Fruit fly (Drosophila melanogaster) Kc167 (cell line): ENCODE results near the gene CG7530.

ENCODE experiments used
- Myc ChIP-seq: fragments of >200 bp; optimal IDR thresholded peaks from 2 replicates; lab custom pipeline; 2017; ENCODE audit warnings: missing external identifiers
- Sin3A ChIP-seq: fragments of >200 bp; optimal IDR thresholded peaks from 2 replicates; lab custom pipeline; 2018; ENCODE audit warnings: missing external identifiers
- h ChIP-seq: fragments of >200 bp; optimal IDR thresholded peaks from 3 replicates; lab custom pipeline; 2018; ENCODE audit warnings: missing external identifiers
- insv ChIP-seq: fragments of >200 bp; optimal IDR thresholded peaks from 3 replicates; lab custom pipeline; 2018; ENCODE audit warnings: missing external identifiers
- psq ChIP-seq: fragments of >200 bp; optimal IDR thresholded peaks from 2 replicates; lab custom pipeline; 2017; ENCODE audit warnings: missing external identifiers
- ttk ChIP-seq: sonication (Bioruptor generic); optimal IDR thresholded peaks from 2 replicates; lab custom pipeline; 2017; ENCODE audit warnings: missing external identifiers

Gene CG7530

DNA sequence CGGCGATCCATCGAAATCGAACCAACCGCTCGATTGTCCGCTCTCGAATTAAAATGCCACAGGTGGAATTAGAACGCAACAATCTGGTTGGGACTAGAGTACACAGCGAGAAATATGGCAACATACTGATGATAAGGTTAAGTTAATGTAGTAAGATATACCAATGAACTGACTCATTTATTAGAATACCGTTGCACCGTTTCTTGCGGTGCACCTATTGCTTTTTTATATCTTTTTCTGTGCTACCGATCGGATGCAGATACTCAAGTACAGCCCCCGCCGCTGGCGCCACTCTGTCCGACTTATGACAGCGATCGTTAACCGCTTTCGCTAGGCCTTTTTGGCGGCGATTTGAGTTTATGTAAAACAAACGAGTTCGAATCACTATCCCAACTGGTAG is 11.2 kb downstream of the CG7530 start:
- TF ChIP-seq insv (lab: Kevin White, UChicago) (no peak), ttk (lab: Kevin White, UChicago) (no peak)

DNA sequence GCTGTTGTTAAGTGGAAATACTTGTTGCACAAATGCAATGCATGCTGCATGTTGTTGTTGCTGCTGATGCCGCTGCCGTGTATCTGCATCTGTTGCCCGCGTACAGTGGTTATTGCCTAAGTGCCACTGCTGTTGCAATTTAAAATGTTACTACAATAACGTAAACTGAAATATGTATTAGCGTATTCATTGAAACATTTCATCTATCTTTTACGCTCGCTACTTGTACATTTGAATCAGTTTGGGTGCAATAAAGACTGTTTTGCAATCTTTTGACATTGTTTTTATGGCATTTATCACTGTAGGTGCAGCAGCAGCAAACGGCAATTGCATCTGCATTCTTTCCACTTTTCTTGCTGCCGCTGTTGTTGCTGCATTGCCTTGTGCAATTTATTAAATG is 11.9 kb downstream of the CG7530 start:
- no peak for TF ChIP-seq insv (lab: Kevin White, UChicago)
- no peak for TF ChIP-seq psq (lab: Kevin White, UChicago)
- TF ChIP-seq Myc (lab: Kevin White, UChicago), result no peak
- TF ChIP-seq h (lab: Kevin White, UChicago), result no peak

DNA sequence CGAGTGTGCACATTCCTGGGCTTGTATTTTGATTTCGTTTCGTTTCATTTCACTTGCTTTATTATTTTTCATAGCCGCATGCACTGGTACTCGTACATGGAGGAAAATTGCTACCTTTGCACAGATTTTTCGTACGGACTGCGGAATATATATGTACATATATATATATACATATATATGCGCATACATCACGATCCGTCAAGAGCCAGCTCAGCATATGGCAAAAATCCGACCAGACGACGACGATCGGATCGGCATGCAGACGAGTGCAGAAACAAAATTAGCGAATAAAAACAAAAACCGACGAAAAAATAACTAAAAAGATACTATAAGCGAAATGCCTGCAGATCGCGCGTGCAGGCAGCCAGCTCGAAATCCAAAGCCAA is 13.6 kb downstream of the CG7530 start:
- TF ChIP-seq ttk (lab: Kevin White, UChicago) (no peak), h (lab: Kevin White, UChicago) (no peak), Myc (lab: Kevin White, UChicago) (no peak), insv (lab: Kevin White, UChicago) (no peak)

DNA sequence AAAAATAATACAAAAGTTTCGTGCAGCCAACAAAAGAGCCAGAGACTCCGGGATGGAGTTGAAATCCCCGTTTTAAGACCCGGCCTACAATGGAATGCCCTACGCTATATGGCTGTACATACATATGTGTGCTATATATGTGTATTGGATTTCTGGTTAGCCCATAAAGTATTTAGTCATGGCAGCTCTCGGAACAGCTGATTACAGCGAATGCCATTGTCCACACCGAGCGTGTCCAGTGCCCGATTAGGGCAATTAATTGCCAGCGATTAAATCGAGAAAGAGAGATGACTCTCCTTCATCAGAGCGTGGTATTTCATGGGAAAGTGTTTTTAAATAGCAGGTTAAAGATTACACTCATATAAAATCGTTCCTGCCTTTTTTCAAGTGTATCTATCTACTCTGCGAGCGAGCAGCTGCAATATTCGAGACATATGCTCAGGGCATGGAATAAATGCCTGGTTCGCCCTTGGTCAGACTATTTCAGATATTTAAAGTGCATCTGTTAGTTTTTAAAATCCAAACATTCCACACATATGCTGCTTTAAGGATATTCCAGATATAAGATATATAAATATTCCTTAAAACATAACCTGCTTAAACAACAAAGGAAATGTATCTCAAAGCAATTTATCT is 14.1 kb downstream of the CG7530 start:
- TF ChIP-seq insv (lab: Kevin White, UChicago), result no peak
- no peak for TF ChIP-seq psq (lab: Kevin White, UChicago)
- TF ChIP-seq Myc (lab: Kevin White, UChicago), result no peak
- no peak for TF ChIP-seq Sin3A (lab: Kevin White, UChicago)
- TF ChIP-seq ttk (lab: Kevin White, UChicago), result no peak
- TF ChIP-seq h (lab: Kevin White, UChicago), result no peak

DNA sequence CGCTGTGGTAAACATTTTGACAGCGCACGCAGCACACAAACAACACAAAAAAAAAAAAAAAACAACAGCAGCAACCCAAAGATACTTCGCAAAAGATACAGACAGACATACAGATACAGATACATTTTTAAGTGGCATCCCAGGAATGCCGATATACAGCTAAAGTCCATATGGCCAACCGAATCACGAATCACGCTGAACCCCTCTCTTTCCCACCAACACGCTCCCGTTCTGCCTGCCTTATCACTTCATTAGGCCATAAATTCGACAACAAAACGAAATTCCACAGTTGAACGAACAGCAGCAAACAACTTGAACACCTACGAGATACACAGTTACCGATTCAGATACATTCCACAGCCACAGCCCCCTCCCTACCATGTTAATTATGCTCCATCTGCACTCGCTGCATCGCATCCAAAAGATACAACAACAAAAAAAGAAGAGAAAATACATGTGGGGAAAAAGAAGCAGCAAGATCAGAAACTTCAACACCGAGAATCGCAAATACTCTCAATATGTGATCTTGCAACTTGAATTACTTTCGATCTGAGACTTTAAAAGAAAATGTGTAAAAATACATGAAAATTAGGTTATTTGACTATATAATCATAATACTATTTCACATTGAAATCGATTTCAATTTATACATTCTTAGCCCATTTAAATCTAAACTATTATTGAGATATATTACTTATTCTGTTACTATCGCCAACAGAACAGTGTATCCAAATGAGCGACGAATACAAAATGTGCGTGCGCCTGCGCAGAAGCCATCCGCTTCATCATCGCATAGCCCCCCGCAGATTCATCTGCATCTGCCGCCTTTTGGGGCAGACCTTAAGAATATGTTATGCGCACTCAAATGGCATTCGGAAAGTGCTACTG is 14.9 kb downstream of the CG7530 start:
- TF ChIP-seq insv (lab: Kevin White, UChicago), result no peak
- TF ChIP-seq h (lab: Kevin White, UChicago), result no peak
- no peak for TF ChIP-seq psq (lab: Kevin White, UChicago)
- no peak for TF ChIP-seq Sin3A (lab: Kevin White, UChicago)
- TF ChIP-seq Myc (lab: Kevin White, UChicago), result no peak

DNA sequence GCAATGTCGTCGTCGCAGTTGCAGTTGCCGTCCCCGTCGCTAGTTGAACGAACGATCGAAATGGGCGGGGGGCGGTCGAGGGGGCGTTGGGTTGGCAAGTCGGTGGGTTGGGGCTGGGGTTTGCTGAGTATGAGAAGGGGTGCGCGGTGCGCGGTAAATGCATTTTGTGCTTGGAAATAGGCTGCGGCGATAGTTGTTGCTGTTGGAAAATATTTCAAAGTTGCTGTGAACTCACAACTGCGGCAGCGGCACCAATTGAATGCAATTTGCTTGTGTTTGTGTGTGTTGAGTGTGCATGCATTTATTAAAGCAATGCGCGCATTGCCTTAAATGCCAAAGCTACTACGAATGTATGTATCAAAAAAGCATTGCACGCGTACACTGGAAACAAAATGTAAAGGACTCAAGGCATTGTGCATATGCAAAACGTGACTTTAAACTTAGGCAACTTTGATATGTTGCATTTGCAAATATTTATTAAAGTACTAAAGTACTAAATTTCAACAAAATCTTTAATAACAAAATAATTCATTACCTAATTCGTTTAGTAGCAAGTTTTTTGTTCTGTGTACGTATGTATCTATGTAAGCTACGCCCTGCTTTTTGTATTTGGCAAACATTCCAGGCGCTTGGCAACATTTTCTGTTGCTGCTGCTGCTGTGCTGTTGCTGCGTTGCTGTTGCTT is 16.3 kb downstream of the CG7530 start:
- no peak for TF ChIP-seq ttk (lab: Kevin White, UChicago)
- TF ChIP-seq Myc (lab: Kevin White, UChicago), result no peak

DNA sequence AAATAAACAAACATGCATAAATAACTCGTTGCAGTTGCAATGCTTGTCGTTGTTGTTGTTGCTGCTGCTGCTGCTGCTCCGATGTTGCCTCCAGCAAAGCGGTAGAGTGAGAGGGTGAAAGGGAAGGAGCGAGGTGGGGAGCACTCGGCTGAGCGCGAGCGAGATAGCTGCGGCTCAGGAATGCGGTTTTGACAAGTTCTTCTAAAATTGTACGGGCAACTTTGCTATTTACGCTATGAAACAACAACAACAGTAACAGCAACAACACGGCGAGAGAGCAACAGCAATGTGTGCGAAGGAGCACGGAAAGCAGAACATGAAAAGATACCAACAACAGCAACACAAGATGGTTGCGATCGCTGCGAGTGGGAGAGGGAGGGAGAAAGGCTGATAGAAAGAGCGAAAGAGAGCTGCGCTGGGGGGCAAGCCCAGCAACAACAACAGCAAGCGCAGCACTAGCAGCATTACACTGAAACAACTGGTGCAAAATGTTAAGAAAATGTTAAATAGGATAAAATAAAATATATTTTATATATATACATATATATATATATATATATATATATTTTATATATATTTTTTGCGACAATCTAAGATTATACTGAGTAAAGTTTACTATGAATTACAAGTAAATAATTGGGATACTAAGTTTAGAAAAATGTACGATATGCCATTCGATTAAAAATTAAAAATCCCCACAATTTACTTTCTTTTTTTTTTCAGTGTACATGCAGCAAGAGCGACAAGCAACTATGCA is 17.0 kb downstream of the CG7530 start:
- no peak for TF ChIP-seq h (lab: Kevin White, UChicago)
- TF ChIP-seq Myc (lab: Kevin White, UChicago), result no peak

DNA sequence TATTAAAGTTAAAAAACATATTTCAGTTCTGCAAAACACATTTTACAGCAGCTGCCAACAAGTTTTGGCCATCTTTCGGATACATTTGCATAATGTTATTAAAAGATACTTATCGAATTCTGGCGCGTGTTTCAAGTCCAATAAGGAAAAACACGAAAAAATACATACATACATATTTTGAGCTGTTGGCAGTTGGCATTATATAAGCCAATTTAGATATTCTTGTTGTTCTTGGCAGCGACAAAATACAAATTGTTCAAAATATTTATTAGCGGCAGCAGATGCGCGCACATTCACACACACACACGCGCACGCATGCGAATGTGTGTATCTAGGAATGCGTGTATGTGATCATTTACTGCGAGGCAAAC is 17.5 kb downstream of the CG7530 start:
- TF ChIP-seq Sin3A (lab: Kevin White, UChicago) (no peak), psq (lab: Kevin White, UChicago) (no peak), ttk (lab: Kevin White, UChicago) (no peak), Myc (lab: Kevin White, UChicago) (no peak), h (lab: Kevin White, UChicago) (no peak), insv (lab: Kevin White, UChicago) (no peak)

DNA sequence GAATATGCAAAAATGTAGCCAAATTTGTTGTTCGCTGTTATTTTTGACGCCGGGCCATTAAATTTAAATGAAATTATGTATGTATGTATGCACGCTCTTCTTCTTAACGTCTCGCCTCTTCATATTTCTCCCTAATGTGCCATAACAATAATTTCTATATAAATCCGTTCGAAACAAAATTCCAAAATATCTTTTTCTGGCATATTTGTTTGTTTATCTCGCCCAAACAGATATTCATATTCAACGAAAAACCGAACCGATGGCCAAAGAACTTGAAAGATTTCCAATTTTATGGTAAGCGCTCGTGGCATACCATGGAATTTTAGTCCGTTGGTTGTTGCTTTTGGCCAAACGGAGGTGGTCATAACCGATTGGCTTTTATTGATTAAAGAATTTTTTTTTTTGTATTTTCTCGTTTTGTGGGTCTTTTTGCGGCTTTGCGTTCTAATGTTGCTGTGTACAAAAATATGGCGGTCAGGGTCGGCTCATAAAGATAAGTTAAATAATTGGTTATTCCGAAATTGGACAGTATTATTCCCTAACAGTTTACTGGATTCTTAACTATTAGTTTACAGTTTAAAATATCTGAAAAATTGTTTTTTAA is 18.1 kb downstream of the CG7530 start:
- TF ChIP-seq insv (lab: Kevin White, UChicago), result no peak
- no peak for TF ChIP-seq ttk (lab: Kevin White, UChicago)
- TF ChIP-seq Myc (lab: Kevin White, UChicago), result no peak
- TF ChIP-seq Sin3A (lab: Kevin White, UChicago), result no peak
- no peak for TF ChIP-seq psq (lab: Kevin White, UChicago)
- no peak for TF ChIP-seq h (lab: Kevin White, UChicago)

DNA sequence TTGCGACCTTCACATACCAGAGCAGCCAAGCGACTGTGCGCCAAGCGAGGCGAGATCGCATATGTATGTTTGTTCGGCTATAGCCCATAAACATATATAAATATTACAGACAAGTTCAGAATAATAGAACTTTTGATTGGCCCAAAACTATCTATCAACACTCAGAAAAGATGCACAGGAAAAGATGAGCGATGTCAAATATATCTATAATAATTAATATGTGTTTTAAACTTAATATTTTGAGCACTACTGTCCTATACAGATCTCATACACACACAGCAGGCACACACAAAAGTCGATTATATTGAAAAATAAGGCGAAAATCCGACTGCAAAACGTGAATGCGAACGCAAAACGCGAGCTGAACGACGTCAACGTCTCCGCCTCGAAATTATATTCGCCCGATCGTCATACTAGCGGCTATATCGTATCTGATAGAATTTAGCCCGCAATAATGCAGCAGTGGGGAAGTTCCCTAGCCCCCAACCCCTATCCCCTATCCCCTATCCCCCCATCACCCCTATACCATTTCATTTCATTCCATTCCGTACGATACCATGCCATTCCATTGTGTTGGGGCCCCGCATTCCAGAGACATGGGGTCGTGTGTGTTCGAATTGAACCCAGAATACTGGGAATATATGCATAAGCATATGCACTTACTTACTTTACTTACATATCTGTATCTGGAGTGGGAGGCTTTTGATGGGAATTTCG is 19.7 kb downstream of the CG7530 start:
- TF ChIP-seq ttk (lab: Kevin White, UChicago) (no peak), h (lab: Kevin White, UChicago) (no peak), psq (lab: Kevin White, UChicago) (no peak), insv (lab: Kevin White, UChicago) (no peak), Myc (lab: Kevin White, UChicago) (no peak), Sin3A (lab: Kevin White, UChicago) (no peak)
